Worm (Caenorhabditis elegans) whole organism, L4/young adult: ENCODE data around the gene fkh-3.

Experiments
- W03F9.2 ChIP-seq: fragments of 150-350 bp; optimal IDR thresholded peaks from 2 replicates; lab custom pipeline; 2014; ENCODE audit warnings: missing biosample characterization, missing genetic modification characterization
- dao-5 ChIP-seq: sonication (generic microtip); optimal IDR thresholded peaks from 2 replicates; lab custom pipeline; 2016; ENCODE audit warnings: missing genotype, missing genetic modification characterization, moderate library complexity, missing compliant biosample characterization
- him-1 ChIP-seq: sonication (generic microtip); optimal IDR thresholded peaks from 2 replicates; lab custom pipeline; 2016; ENCODE audit warnings: missing genotype, missing genetic modification reagents, missing genetic modification characterization, missing compliant biosample characterization

The fkh-3 gene

ce11 chrX:13401783-13402182 lies 21.5 kb downstream of the fkh-3 start, which contains the start of gene F02C12.1:
Gene F02C12.1, plus strand, starts transcription at chrX:13402083.
- no peak for TF ChIP-seq him-1 (tag; lab: Kevin White, UChicago)
- TF ChIP-seq dao-5 = no peak
- TF ChIP-seq W03F9.2 = no peak

ce11 chrX:13401311-13401710 lies 21.9 kb downstream of the fkh-3 start:
- peak; percentile 10 for TF ChIP-seq W03F9.2
- TF ChIP-seq dao-5 = no peak

- TF ChIP-seq him-1 (tag; lab: Kevin White, UChicago) (no peak), dao-5 (no peak), W03F9.2 (no peak)
Measured at ce11 chrX:13399221-13399620, 24.0 kb downstream of the fkh-3 start, which contains the start of gene F02C12.2. Gene F02C12.2, minus strand, starts transcription at chrX:13399321.

DNA sequence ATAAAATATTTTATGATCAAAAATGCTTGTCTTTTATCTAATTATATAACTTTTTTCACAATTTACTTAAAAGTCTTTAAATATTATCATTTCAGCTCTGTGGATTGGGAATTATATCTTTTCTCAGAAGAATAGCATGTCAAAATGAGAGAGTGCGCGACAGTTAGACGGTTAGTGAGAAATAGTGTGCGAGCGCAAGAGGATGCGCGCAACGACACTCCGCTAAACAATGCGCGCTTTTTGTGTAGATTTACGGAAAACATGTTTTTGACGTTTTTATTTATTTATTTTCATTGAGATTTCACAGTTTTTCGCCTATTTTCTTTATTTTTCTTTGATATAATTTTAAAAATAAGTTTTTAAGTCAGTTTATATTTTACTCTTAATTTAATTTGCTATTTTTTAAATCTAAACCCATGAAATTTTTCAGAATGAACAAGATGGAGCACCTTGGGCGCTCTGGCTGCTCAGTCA lies 26.7 kb downstream of the fkh-3 start, which contains the start of gene F02C12.3:
Gene F02C12.3 (plus strand): TSS at position 424 of the 474 bp plus-strand sequence.
- TF ChIP-seq W03F9.2 (peak; percentile 52), dao-5 (no peak)

DNA sequence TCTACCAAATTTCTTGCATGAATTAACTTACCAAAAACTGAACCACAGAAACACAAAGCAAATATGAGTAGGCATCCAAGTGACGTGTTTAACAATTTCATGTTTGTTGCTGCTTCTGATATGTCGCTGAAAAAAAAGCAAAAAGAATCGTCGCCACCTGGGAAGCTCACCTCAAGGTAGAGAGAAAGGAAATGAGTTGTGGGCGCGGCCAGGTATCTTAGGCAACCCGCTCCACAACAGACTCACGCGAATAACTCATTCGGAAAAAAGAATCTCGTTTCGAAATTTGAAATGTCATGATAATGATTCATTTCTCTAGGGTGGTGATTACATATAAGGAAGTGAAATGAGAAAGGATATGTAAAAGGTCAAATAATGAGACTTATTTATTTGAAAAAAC lies 28.3 kb downstream of the fkh-3 start, which contains the start of gene irld-2:
Gene irld-2 (minus strand): TSS at position 101 of the 400 bp plus-strand sequence.
- TF ChIP-seq dao-5 (no peak), W03F9.2 (no peak), him-1 (tag; lab: Kevin White, UChicago) (no peak)

DNA sequence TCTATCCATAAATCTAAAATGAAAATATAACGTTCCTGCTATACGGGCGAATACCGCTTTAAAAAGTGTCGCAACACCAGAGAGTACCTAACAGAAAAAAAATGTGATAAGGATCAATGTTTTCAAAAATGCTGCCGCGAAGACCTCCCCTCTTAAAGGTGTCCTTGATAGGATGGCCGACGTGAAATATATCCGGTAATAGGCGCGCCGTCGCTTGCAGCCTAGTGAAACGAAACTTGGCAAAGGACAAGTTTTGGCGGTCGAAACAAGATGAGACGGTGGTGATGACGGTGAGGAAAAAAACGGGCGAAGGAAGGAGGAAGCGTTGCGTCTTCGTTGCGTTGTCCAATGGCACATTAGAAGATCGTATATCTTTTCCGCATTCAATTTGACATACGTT lies 34.4 kb downstream of the fkh-3 start:
- TF ChIP-seq W03F9.2 = no peak
- no peak for TF ChIP-seq him-1 (tag; lab: Kevin White, UChicago)
- TF ChIP-seq dao-5 = no peak

- TF ChIP-seq dao-5 (no peak), W03F9.2 (no peak), him-1 (tag; lab: Kevin White, UChicago) (no peak)
Measured at ce11 chrX:13387497-13387953, 35.7 kb downstream of the fkh-3 start, which contains the start of gene C49F8.3. Gene C49F8.3, minus strand, starts transcription at chrX:13387547.

DNA sequence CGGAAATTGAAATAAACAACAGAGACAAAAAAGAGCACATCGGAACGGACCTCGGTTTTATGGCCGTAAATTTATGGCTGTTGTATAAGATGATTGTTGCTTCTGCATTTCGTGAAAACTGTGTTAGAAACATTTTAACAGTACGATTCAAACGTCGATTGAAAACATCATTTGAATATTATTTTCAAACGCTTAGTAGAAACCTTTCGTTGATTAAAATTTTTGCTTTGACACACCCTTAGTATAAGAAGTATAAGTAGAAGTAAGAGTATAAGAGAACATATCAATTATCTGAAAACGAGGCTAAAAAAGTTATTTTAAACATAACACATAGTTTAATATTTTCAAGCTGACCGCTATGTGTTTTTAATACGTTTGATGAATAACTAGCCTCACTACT lies 38.5 kb downstream of the fkh-3 start:
- TF ChIP-seq W03F9.2 (no peak), dao-5 (no peak), him-1 (tag; lab: Kevin White, UChicago) (no peak)

ce11 chrX:13383273-13383672 lies 40.0 kb downstream of the fkh-3 start:
- no peak for TF ChIP-seq W03F9.2
- no peak for TF ChIP-seq him-1 (tag; lab: Kevin White, UChicago)
- TF ChIP-seq dao-5 = no peak

ce11 chrX:13380988-13381742 lies 42.1 kb downstream of the fkh-3 start:
- no peak for TF ChIP-seq dao-5
- no peak for TF ChIP-seq him-1 (tag; lab: Kevin White, UChicago)
- no peak for TF ChIP-seq W03F9.2

- no peak for TF ChIP-seq W03F9.2
- TF ChIP-seq him-1 (tag; lab: Kevin White, UChicago) = no peak
Measured at ce11 chrX:13379072-13379471, 44.2 kb downstream of the fkh-3 start.

- TF ChIP-seq dao-5 = no peak
- no peak for TF ChIP-seq him-1 (tag; lab: Kevin White, UChicago)
- no peak for TF ChIP-seq W03F9.2
Measured at ce11 chrX:13376851-13377250, 46.4 kb downstream of the fkh-3 start, which contains the start of the genes C49F8.14 and gem-1. Gene C49F8.14, minus strand, starts transcription at chrX:13376949. Gene gem-1, minus strand, starts transcription at chrX:13376992.

ce11 chrX:13376185-13376584 lies 47.1 kb downstream of the fkh-3 start:
- no peak for TF ChIP-seq him-1 (tag; lab: Kevin White, UChicago)
- TF ChIP-seq dao-5 = no peak
- TF ChIP-seq W03F9.2 = no peak
